Worm (Caenorhabditis elegans) whole organism, L4 larva: ENCODE measurements around the gene pgap-3.

Source experiments
- ceh-82 ChIP-seq: sonication (generic microtip); optimal IDR thresholded peaks from 2 replicates; lab custom pipeline; 2017; ENCODE audit warnings: missing biosample characterization, missing genetic modification characterization
- ces-1 ChIP-seq: fragments of 150-350 bp; sonication (generic microtip); optimal IDR thresholded peaks from 4 replicates; lab custom pipeline; 2014; ENCODE audit warnings: missing biosample characterization, missing genetic modification reagents, missing genetic modification characterization
- egl-27 ChIP-seq: sonication (generic microtip); optimal IDR thresholded peaks from 3 replicates; lab custom pipeline; 2017; ENCODE audit warnings: missing biosample characterization, missing genetic modification reagents, missing genetic modification characterization
- fkh-10 ChIP-seq: fragments of 150-350 bp; optimal IDR thresholded peaks from 2 replicates; lab custom pipeline; 2014; ENCODE audit warnings: missing biosample characterization, missing genetic modification reagents, missing genetic modification characterization
- fos-1 ChIP-seq: fragments of 150-350 bp; optimal IDR thresholded peaks from 2 replicates; lab custom pipeline; 2014; ENCODE audit warnings: missing biosample characterization, missing genetic modification characterization
- lin-13 ChIP-seq: fragments of 150-350 bp; optimal IDR thresholded peaks from 2 replicates; lab custom pipeline; 2014; ENCODE audit warnings: missing biosample characterization, missing genetic modification reagents, missing genetic modification characterization
- mdl-1 ChIP-seq, 2 experiments: fragments of 150-350 bp in 1 of 2; sonication (generic microtip) in 1 of 2; optimal IDR thresholded peaks; 2 replicates each; lab custom pipeline; 2014 to 2017; ENCODE audit warnings: missing biosample characterization in 2 of 2, missing genetic modification characterization in 2 of 2
- mxl-2 ChIP-seq: fragments of 200-800 bp; sonication (Bioruptor generic); conservative IDR thresholded peaks from 2 replicates; pipeline ENCODE4 v1.3.6; 2022; ENCODE audit warnings: missing genetic modification reagents, missing genetic modification characterization, missing compliant biosample characterization
- nhr-237 ChIP-seq: sonication (generic microtip); optimal IDR thresholded peaks from 2 replicates; lab custom pipeline; 2017; ENCODE audit warnings: missing biosample characterization, missing genetic modification characterization
- pha-4 ChIP-seq, 2 experiments: fragments of 150-350 bp in 1 of 2; fragments of 200-800 bp in 1 of 2; sonication (Bioruptor generic) in 1 of 2; IDR thresholded peaks in 1 of 2; optimal IDR thresholded peaks in 1 of 2; 2 replicates each; pipeline versions ENCODE4 v1.3.6 to Lab custom; 2014 to 2022; ENCODE audit warnings: missing genetic modification characterization in 2 of 2, missing genetic modification reagents in 2 of 2, missing biosample characterization in 1 of 2, missing compliant biosample characterization in 1 of 2
- pqm-1 ChIP-seq: sonication (generic microtip); optimal IDR thresholded peaks from 2 replicates; lab custom pipeline; 2017; ENCODE audit warnings: missing biosample characterization, missing genetic modification characterization
- unc-130 ChIP-seq: sonication (generic microtip); optimal IDR thresholded peaks from 2 replicates; lab custom pipeline; 2016; ENCODE audit warnings: missing genetic modification reagents, missing genetic modification characterization, missing compliant biosample characterization

- TF ChIP-seq fkh-10 (GFP tag; lab: Kevin White, UChicago) (peak; percentile 77), ces-1 (GFP tag; lab: Kevin White, UChicago) (no peak), fos-1 (no peak), lin-13 (GFP tag; lab: Kevin White, UChicago) (peak; percentile 76), ceh-82 (tag; lab: Kevin White, UChicago) (no peak), mdl-1 (tag; optimal IDR thresholded peaks at IDR 0.05; lab: Kevin White, UChicago) (peak in 1 of 2 experiments; percentile 73), pqm-1 (tag; lab: Kevin White, UChicago) (peak; percentile 46), unc-130 (peak; percentile 14), nhr-237 (tag; lab: Kevin White, UChicago) (no peak), mxl-2 (GFP tag; lab: Robert Waterston, UW) (no peak), egl-27 (no peak), pha-4 (GFP tag; IDR thresholded peaks at IDR 0.05; lab: Robert Waterston, UW) (no peak; the same call in 1 of the 2 replicates), pha-4 (tag; optimal IDR thresholded peaks at IDR 0.05; lab: Kevin White, UChicago) (peak; percentile 90)
Observed at ce11 chrV:6053188-6053687, 5.5 kb upstream of the pgap-3 start, which contains the start of gene seip-1.
